Worm (Caenorhabditis elegans) whole organism, mixed stage, embryonic: ENCODE results near the gene pno-1.

Source experiments
- bed-3 ChIP-seq: fragments of 200-800 bp; sonication (Bioruptor generic); optimal IDR thresholded peaks from 3 replicates; lab custom pipeline; 2018; ENCODE audit warnings: mild to moderate bottlenecking, missing genetic modification characterization, moderate library complexity, missing compliant biosample characterization
- blmp-1 ChIP-seq: fragments of 150-350 bp; optimal IDR thresholded peaks from 2 replicates; lab custom pipeline; 2014; ENCODE audit warnings: missing biosample characterization, missing genetic modification characterization
- drap-1 ChIP-seq: fragments of 200-800 bp; sonication (Bioruptor generic); optimal IDR thresholded peaks from 3 replicates; lab custom pipeline; 2018; ENCODE audit warnings: mild to moderate bottlenecking, missing genetic modification characterization, missing compliant biosample characterization
- lin-13 ChIP-seq: fragments of 150-350 bp; optimal IDR thresholded peaks from 2 replicates; lab custom pipeline; 2014; ENCODE audit warnings: missing biosample characterization, missing genetic modification characterization
- lsy-2 ChIP-seq: fragments of 150-350 bp; optimal IDR thresholded peaks from 2 replicates; lab custom pipeline; 2014; ENCODE audit warnings: missing biosample characterization, missing genetic modification characterization
- mab-5 ChIP-seq: fragments of 150-350 bp; optimal IDR thresholded peaks from 2 replicates; lab custom pipeline; 2014; ENCODE audit warnings: missing biosample characterization, missing genetic modification characterization
- mep-1 ChIP-seq: fragments of 150-350 bp; optimal IDR thresholded peaks from 2 replicates; lab custom pipeline; 2017; ENCODE audit warnings: missing biosample characterization, missing genetic modification reagents, missing genetic modification characterization, inconsistent platforms
- nhr-12 ChIP-seq: fragments of 150-350 bp; optimal IDR thresholded peaks from 2 replicates; lab custom pipeline; 2014; ENCODE audit warnings: missing biosample characterization, missing genetic modification characterization
- nhr-237 ChIP-seq: fragments of 150-350 bp; optimal IDR thresholded peaks from 2 replicates; lab custom pipeline; 2014; ENCODE audit warnings: missing biosample characterization, missing genetic modification characterization
- nhr-76 ChIP-seq: sonication (generic microtip); optimal IDR thresholded peaks from 2 replicates; lab custom pipeline; 2017; ENCODE audit warnings: missing biosample characterization, missing genetic modification characterization
- snpc-4 ChIP-seq: fragments of 150-350 bp; optimal IDR thresholded peaks from 2 replicates; lab custom pipeline; 2014; ENCODE audit warnings: missing biosample characterization, missing genetic modification characterization
- unc-62 ChIP-seq: fragments of 150-350 bp; optimal IDR thresholded peaks from 2 replicates; lab custom pipeline; 2014; ENCODE audit warnings: missing biosample characterization, missing genetic modification reagents, missing genetic modification characterization

DNA sequence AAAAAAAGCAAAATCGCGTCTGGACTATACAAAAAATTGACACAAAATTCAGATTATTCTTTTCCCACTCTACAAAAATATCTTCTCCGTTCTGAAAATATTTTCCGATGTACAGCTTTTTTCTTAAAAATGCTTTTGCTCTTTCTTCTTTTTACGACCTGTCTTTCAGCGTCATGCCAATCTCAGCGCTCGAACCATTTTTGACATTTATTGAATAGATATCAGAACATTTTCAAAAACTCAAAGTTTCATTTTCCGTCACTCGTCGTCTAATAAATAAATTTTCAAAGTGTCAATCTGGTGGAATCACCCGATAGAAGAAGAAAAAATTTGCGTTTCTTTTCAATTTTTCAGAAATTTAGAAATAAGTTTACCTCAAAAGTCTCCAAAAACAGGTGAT lies 1.3 kb downstream of the pno-1 start:
- TF ChIP-seq unc-62 (GFP tag; lab: Kevin White, UChicago) = no peak
- no peak for TF ChIP-seq nhr-12 (tag; lab: Kevin White, UChicago)
- TF ChIP-seq mep-1 (tag; lab: Kevin White, UChicago) = no peak
- no peak for TF ChIP-seq blmp-1 (tag; lab: Kevin White, UChicago)
- no peak for TF ChIP-seq mab-5
- TF ChIP-seq bed-3 (GFP tag; lab: Kevin White, UChicago) = no peak
- TF ChIP-seq snpc-4 (tag; lab: Kevin White, UChicago) = no peak
- no peak for TF ChIP-seq nhr-76 (tag; lab: Kevin White, UChicago)
- TF ChIP-seq lsy-2 (tag; lab: Kevin White, UChicago) = no peak
- TF ChIP-seq nhr-237 = no peak
- TF ChIP-seq lin-13 (tag; lab: Kevin White, UChicago) = no peak
- no peak for TF ChIP-seq drap-1 (GFP tag; lab: Kevin White, UChicago)
